Fruit fly (Drosophila melanogaster): Measurements from ENCODE around the gene CG4022.

CG4022 gene

dm6 chr3L:9373374-9374004 lies 37.1 kb downstream of the CG4022 start (continued):
- no peak for TF ChIP-seq klu (GFP tag; IDR thresholded peaks at IDR 0.05)
- TF ChIP-seq vnd (GFP tag; IDR thresholded peaks at IDR 0.05; ENCODE audit: partially characterized antibody), result no peak
- TF ChIP-seq ken (GFP tag; IDR thresholded peaks at IDR 0.05), result peak; percentile 73
- TF ChIP-seq sqz (GFP tag; optimal IDR thresholded peaks at IDR 0.05), result no peak
- TF ChIP-seq CG6791 (GFP tag; IDR thresholded peaks at IDR 0.05; ENCODE audit: partially characterized antibody), result no peak
- TF ChIP-seq CG14667 (GFP tag; IDR thresholded peaks at IDR 0.05), result 0 out of 2 replicates have a peak, but pooled peaks have one; percentile 23
- TF ChIP-seq chm (GFP tag; IDR thresholded peaks at IDR 0.05), result peak; percentile 57; the same call in 1 of the 2 replicates
- peak; percentile 34 for TF ChIP-seq CG33557 (GFP tag; optimal IDR thresholded peaks at IDR 0.05)
- peak; percentile 69 for TF ChIP-seq odd (GFP tag; optimal IDR thresholded peaks at IDR 0.05)
- TF ChIP-seq lov (optimal IDR thresholded peaks at IDR 0.05), result no peak
- TF ChIP-seq lov (GFP tag; IDR thresholded peaks at IDR 0.05), result peak; percentile 46; the same call in 1 of the 3 replicates
- peak; percentile 79 for TF ChIP-seq Hmr (GFP tag; optimal IDR thresholded peaks at IDR 0.05)
- TF ChIP-seq Fer2 (tag; optimal IDR thresholded peaks at IDR 0.05), result no peak
- peak; percentile 28; the same call in 1 of the 2 replicates for TF ChIP-seq Nf-YA (GFP tag; IDR thresholded peaks at IDR 0.05)
- no peak for TF ChIP-seq CG43689 (GFP tag; IDR thresholded peaks at IDR 0.05)
- peak; percentile 88 for TF ChIP-seq lab (GFP tag; optimal IDR thresholded peaks at IDR 0.05)
- TF ChIP-seq CG12299 (tag; optimal IDR thresholded peaks at IDR 0.05), result peak; percentile 12
- TF ChIP-seq CG10979 (tag; optimal IDR thresholded peaks at IDR 0.05), result peak; percentile 73
- TF ChIP-seq MESR4 (GFP tag; optimal IDR thresholded peaks at IDR 0.05), result no peak
- no peak for TF ChIP-seq D (optimal IDR thresholded peaks at IDR 0.05)
- peak; percentile 66 for TF ChIP-seq D (GFP tag; optimal IDR thresholded peaks at IDR 0.05)
- TF ChIP-seq prd (optimal IDR thresholded peaks at IDR 0.05), result no peak
- TF ChIP-seq prd (GFP tag; IDR thresholded peaks at IDR 0.05), result peak; percentile 60
- TF ChIP-seq ewg (GFP tag; optimal IDR thresholded peaks at IDR 0.05), result peak; percentile 60
- peak; percentile 66 for TF ChIP-seq az2 (GFP tag; optimal IDR thresholded peaks at IDR 0.05)
- peak; percentile 46 for TF ChIP-seq Spps (tag; optimal IDR thresholded peaks at IDR 0.05)
- peak; percentile 81 for TF ChIP-seq Fer1 (GFP tag; optimal IDR thresholded peaks at IDR 0.05)
- TF ChIP-seq CG34376 (GFP tag; optimal IDR thresholded peaks at IDR 0.05), result peak; percentile 18
- TF ChIP-seq CG7271 (tag; optimal IDR thresholded peaks at IDR 0.05), result peak; percentile 13
- no peak for TF ChIP-seq pan (optimal IDR thresholded peaks at IDR 0.05)
- peak in 1 of 2 experiments; percentile 50 for TF ChIP-seq pan (GFP tag; optimal IDR thresholded peaks at IDR 0.05 in 1 of 2, IDR thresholded peaks at IDR 0.05 in 1 of 2)
- TF ChIP-seq Six4 (GFP tag; optimal IDR thresholded peaks at IDR 0.05), result peak; percentile 43
- peak; percentile 39 for TF ChIP-seq CG9817 (tag; optimal IDR thresholded peaks at IDR 0.05)
- TF ChIP-seq tx (GFP tag; optimal IDR thresholded peaks at IDR 0.05), result no peak
- peak; percentile 89 for TF ChIP-seq sens (GFP tag)
- peak; percentile 11 for TF ChIP-seq CG8924 (tag; optimal IDR thresholded peaks at IDR 0.05)
- TF ChIP-seq lmd (GFP tag; IDR thresholded peaks at IDR 0.05), result peak; percentile 75
- peak; percentile 31 for TF ChIP-seq salm (tag; optimal IDR thresholded peaks at IDR 0.05)
- TF ChIP-seq TFAM (GFP tag; optimal IDR thresholded peaks at IDR 0.05), result no peak
- TF ChIP-seq CG10147 (GFP tag; optimal IDR thresholded peaks at IDR 0.05), result peak; percentile 77
- peak; percentile 74 for TF ChIP-seq CG11504 (tag; optimal IDR thresholded peaks at IDR 0.05)
- TF ChIP-seq CG17186 (GFP tag; optimal IDR thresholded peaks at IDR 0.05), result no peak
- TF ChIP-seq unpg (GFP tag; optimal IDR thresholded peaks at IDR 0.05), result peak; percentile 80
- TF ChIP-seq Dll (GFP tag; IDR thresholded peaks at IDR 0.05; ENCODE audit: partially characterized antibody), result peak; percentile 62; the same call in 2 of the 4 replicates
- TF ChIP-seq CG3407 (GFP tag; optimal IDR thresholded peaks at IDR 0.05), result peak; percentile 54
- TF ChIP-seq oc (tag; optimal IDR thresholded peaks at IDR 0.05), result peak; percentile 82
- peak; percentile 29 for TF ChIP-seq D19B (GFP tag; optimal IDR thresholded peaks at IDR 0.05)
- no peak for TF ChIP-seq Dfd (GFP tag; optimal IDR thresholded peaks at IDR 0.05)
- peak; percentile 69 for TF ChIP-seq CG5953 (GFP tag; IDR thresholded peaks at IDR 0.05)
- TF ChIP-seq CG12155 (GFP tag; optimal IDR thresholded peaks at IDR 0.05), result peak; percentile 49

All from whole organism, embryonic.